Worm (Caenorhabditis elegans) whole organism, L1 larva: Measurements from ENCODE around the gene pap-2.

ENCODE experiments used
- C04F5.9 ChIP-seq: sonication (generic microtip); optimal IDR thresholded peaks from 2 replicates; lab custom pipeline; 2016; ENCODE audit warnings: missing genetic modification characterization, missing compliant biosample characterization
- F16B12.6 ChIP-seq: fragments of 150-350 bp; optimal IDR thresholded peaks from 2 replicates; lab custom pipeline; 2014; ENCODE audit warnings: missing biosample characterization, missing genetic modification characterization
- aly-2 ChIP-seq: fragments of 150-350 bp; optimal IDR thresholded peaks from 2 replicates; lab custom pipeline; 2014; ENCODE audit warnings: missing biosample characterization, missing genetic modification characterization
- blmp-1 ChIP-seq: fragments of 150-350 bp; optimal IDR thresholded peaks from 2 replicates; lab custom pipeline; 2014; ENCODE audit warnings: missing biosample characterization, missing genetic modification characterization
- ceh-8 ChIP-seq: fragments of 200-800 bp; sonication (Bioruptor generic); optimal IDR thresholded peaks from 2 replicates; lab custom pipeline; 2018; ENCODE audit warnings: mild to moderate bottlenecking, missing genetic modification characterization, moderate library complexity, missing compliant biosample characterization
- ceh-82 ChIP-seq, 3 experiments: fragments of 150-350 bp in 1 of 3; sonication (generic microtip) in 2 of 3; optimal IDR thresholded peaks; 2 replicates each; lab custom pipeline; 2014 to 2017; ENCODE audit warnings: missing biosample characterization in 3 of 3, missing genetic modification characterization in 3 of 3
- ceh-88 ChIP-seq: fragments of 200-800 bp; sonication (Bioruptor generic); IDR thresholded peaks from 2 replicates; pipeline ENCODE4 v1.3.6; 2022; ENCODE audit warnings: missing genetic modification characterization, missing compliant biosample characterization
- ceh-90 ChIP-seq: sonication (generic microtip); optimal IDR thresholded peaks from 2 replicates; lab custom pipeline; 2016; ENCODE audit warnings: missing genetic modification characterization, missing compliant biosample characterization
- ces-1 ChIP-seq: fragments of 150-350 bp; optimal IDR thresholded peaks from 2 replicates; lab custom pipeline; 2014; ENCODE audit warnings: missing biosample characterization, missing genetic modification reagents, missing genetic modification characterization
- dpl-1 ChIP-seq, 3 experiments: fragments of 150-350 bp in 2 of 3; sonication (generic microtip) in 1 of 3; optimal IDR thresholded peaks; 2 replicates each; lab custom pipeline; 2014 to 2017; ENCODE audit warnings: missing biosample characterization in 3 of 3, missing genetic modification characterization in 3 of 3, missing genetic modification reagents in 3 of 3
- efl-1 ChIP-seq, 4 experiments: fragments of 150-350 bp; optimal IDR thresholded peaks in 3 of 4; peaks in 1 of 4; 1 replicate in 1 of 4; 2 replicates in 3 of 4; lab custom pipeline; 2014; ENCODE audit warnings: missing biosample characterization in 2 of 4, missing genetic modification characterization in 2 of 4, missing genetic modification reagents in 2 of 4
- efl-3 ChIP-seq: fragments of 200-800 bp; sonication (Bioruptor generic); optimal IDR thresholded peaks from 2 replicates; lab custom pipeline; 2018; ENCODE audit warnings: mild to moderate bottlenecking, missing genetic modification characterization, missing compliant biosample characterization
- egl-13 ChIP-seq: sonication (generic microtip); optimal IDR thresholded peaks from 2 replicates; lab custom pipeline; 2016; ENCODE audit warnings: missing genotype, missing genetic modification reagents, missing genetic modification characterization, missing compliant biosample characterization
- egl-27 ChIP-seq, 2 experiments: fragments of 150-350 bp in 1 of 2; sonication (generic microtip); optimal IDR thresholded peaks; 3 replicates each; lab custom pipeline; 2017 to 2018; ENCODE audit warnings: missing biosample characterization in 2 of 2, missing genetic modification characterization in 2 of 2, missing genetic modification reagents in 2 of 2
- elt-2 ChIP-seq: sonication (generic microtip); optimal IDR thresholded peaks from 2 replicates; lab custom pipeline; 2016; ENCODE audit warnings: missing genetic modification characterization, mild to moderate bottlenecking, inconsistent platforms, missing compliant biosample characterization, missing genetic modification reagents
- elt-3 ChIP-seq, 6 experiments: fragments of 150-350 bp in 1 of 6; sonication (generic microtip); optimal IDR thresholded peaks; 2 replicates each; lab custom pipeline; 2017 to 2018; ENCODE audit warnings: missing biosample characterization in 6 of 6, missing genetic modification characterization in 6 of 6, inconsistent platforms in 1 of 6
- ets-5 ChIP-seq: fragments of 200-800 bp; sonication (Bioruptor generic); IDR thresholded peaks from 2 replicates; pipeline ENCODE4 v1.3.6; 2022; ENCODE audit warnings: missing genetic modification characterization, missing compliant biosample characterization
- fkh-4 ChIP-seq: sonication (generic microtip); optimal IDR thresholded peaks from 2 replicates; lab custom pipeline; 2016; ENCODE audit warnings: missing compliant biosample characterization, missing genetic modification characterization, borderline replicate concordance
- fos-1 ChIP-seq: fragments of 150-350 bp; optimal IDR thresholded peaks from 2 replicates; lab custom pipeline; 2014; ENCODE audit warnings: missing biosample characterization, missing genetic modification characterization
- grh-1 ChIP-seq: fragments of 200-800 bp; sonication (Bioruptor generic); IDR thresholded peaks from 2 replicates; pipeline ENCODE4 v1.3.6; 2022; ENCODE audit warnings: missing genetic modification reagents, missing genetic modification characterization, missing compliant biosample characterization
- hlh-4 ChIP-seq: sonication (generic microtip); optimal IDR thresholded peaks from 2 replicates; lab custom pipeline; 2016; ENCODE audit warnings: mild to moderate bottlenecking, missing genetic modification characterization, missing compliant biosample characterization
- irx-1 ChIP-seq: sonication (generic microtip); optimal IDR thresholded peaks from 2 replicates; lab custom pipeline; 2016; ENCODE audit warnings: missing genetic modification characterization, missing compliant biosample characterization
- isw-1 ChIP-seq: fragments of 200-800 bp; sonication (Bioruptor generic); IDR thresholded peaks from 2 replicates; pipeline ENCODE4 v1.3.6; 2022; ENCODE audit warnings: missing genetic modification characterization, missing compliant biosample characterization
- jun-1 ChIP-seq: fragments of 150-350 bp; optimal IDR thresholded peaks from 2 replicates; lab custom pipeline; 2014; ENCODE audit warnings: missing biosample characterization, missing genetic modification reagents, missing genetic modification characterization
- lin-14 ChIP-seq: fragments of 200-800 bp; sonication (Bioruptor generic); optimal IDR thresholded peaks from 2 replicates; lab custom pipeline; 2018; ENCODE audit warnings: mild to moderate bottlenecking, missing genetic modification characterization, moderate library complexity, missing compliant biosample characterization
- lin-35 ChIP-seq, 2 experiments: fragments of 150-350 bp; optimal IDR thresholded peaks; 2 replicates each; lab custom pipeline; 2014; ENCODE audit warnings: missing biosample characterization in 2 of 2, missing genetic modification characterization in 2 of 2, missing genetic modification reagents in 2 of 2
- lin-39 ChIP-seq: fragments of 150-350 bp; optimal IDR thresholded peaks from 2 replicates; lab custom pipeline; 2014; ENCODE audit warnings: missing biosample characterization, missing genetic modification reagents, missing genetic modification characterization
- lir-3 ChIP-seq: sonication (generic microtip); optimal IDR thresholded peaks from 2 replicates; lab custom pipeline; 2016; ENCODE audit warnings: mild to moderate bottlenecking, missing genetic modification characterization, moderate library complexity, missing compliant biosample characterization; ENCODE audit not compliant: poor library complexity
- lsy-2 ChIP-seq, 2 experiments: fragments of 150-350 bp; optimal IDR thresholded peaks; 2 replicates each; lab custom pipeline; 2014; ENCODE audit warnings: missing biosample characterization in 2 of 2, missing genetic modification characterization in 2 of 2
- mab-9 ChIP-seq: fragments of 200-800 bp; sonication (Bioruptor generic); IDR thresholded peaks from 2 replicates; pipeline ENCODE4 v1.3.6; 2022; ENCODE audit warnings: missing genetic modification reagents, missing genetic modification characterization, missing compliant biosample characterization
- mdl-1 ChIP-seq, 2 experiments: fragments of 150-350 bp; optimal IDR thresholded peaks; 2 replicates each; lab custom pipeline; 2014 to 2017; ENCODE audit warnings: missing biosample characterization in 2 of 2, missing genetic modification characterization in 2 of 2, inconsistent platforms in 1 of 2
- mep-1 ChIP-seq: fragments of 150-350 bp; optimal IDR thresholded peaks from 2 replicates; lab custom pipeline; 2014; ENCODE audit warnings: missing biosample characterization, missing genetic modification characterization
- nhr-11 ChIP-seq: fragments of 150-350 bp; optimal IDR thresholded peaks from 2 replicates; lab custom pipeline; 2014; ENCODE audit warnings: missing biosample characterization, missing genetic modification characterization
- nhr-12 ChIP-seq: sonication (generic microtip); optimal IDR thresholded peaks from 2 replicates; lab custom pipeline; 2017; ENCODE audit warnings: missing biosample characterization, missing genetic modification characterization
- nhr-19 ChIP-seq: fragments of 200-800 bp; sonication (Bioruptor generic); conservative IDR thresholded peaks from 2 replicates; pipeline ENCODE4 v1.3.6; 2022; ENCODE audit warnings: missing genetic modification characterization, missing compliant biosample characterization
- nhr-20 ChIP-seq: sonication (generic microtip); optimal IDR thresholded peaks from 2 replicates; lab custom pipeline; 2016; ENCODE audit warnings: mild to moderate bottlenecking, missing genetic modification characterization, missing compliant biosample characterization
- nhr-237 ChIP-seq: fragments of 150-350 bp; optimal IDR thresholded peaks from 2 replicates; lab custom pipeline; 2014; ENCODE audit warnings: missing biosample characterization, missing genetic modification characterization
- nhr-28 ChIP-seq: fragments of 150-350 bp; optimal IDR thresholded peaks from 2 replicates; lab custom pipeline; 2014; ENCODE audit warnings: missing biosample characterization, missing genetic modification characterization
- nhr-71 ChIP-seq: sonication (generic microtip); optimal IDR thresholded peaks from 2 replicates; lab custom pipeline; 2016; ENCODE audit warnings: mild to moderate bottlenecking, missing genetic modification characterization, moderate library complexity, missing compliant biosample characterization
- nhr-85 ChIP-seq: sonication (generic microtip); peaks from one replicate; lab custom pipeline; 2016; ENCODE audit warnings: missing genetic modification characterization, inconsistent platforms, missing compliant biosample characterization
- nhr-90 ChIP-seq: sonication (generic microtip); optimal IDR thresholded peaks from 2 replicates; lab custom pipeline; 2016; ENCODE audit warnings: mild to moderate bottlenecking, missing genetic modification characterization, missing compliant biosample characterization; ENCODE audit not compliant: poor library complexity
- pqm-1 ChIP-seq: sonication (generic microtip); optimal IDR thresholded peaks from 3 replicates; lab custom pipeline; 2017; ENCODE audit warnings: missing biosample characterization, missing genetic modification characterization
- snpc-4 ChIP-seq: fragments of 150-350 bp; optimal IDR thresholded peaks from 2 replicates; lab custom pipeline; 2014; ENCODE audit warnings: missing biosample characterization, missing genetic modification characterization
- snu-23 ChIP-seq: sonication (generic microtip); optimal IDR thresholded peaks from 2 replicates; lab custom pipeline; 2016; ENCODE audit warnings: missing genetic modification characterization, missing compliant biosample characterization
- sox-4 ChIP-seq: sonication (generic microtip); optimal IDR thresholded peaks from 2 replicates; lab custom pipeline; 2016; ENCODE audit warnings: missing genetic modification characterization, missing compliant biosample characterization
- sup-37 ChIP-seq: fragments of 200-800 bp; sonication (Bioruptor generic); optimal IDR thresholded peaks from 2 replicates; lab custom pipeline; 2018; ENCODE audit warnings: mild to moderate bottlenecking, missing genetic modification characterization, missing compliant biosample characterization
- swsn-7 ChIP-seq: sonication (generic microtip); optimal IDR thresholded peaks from 2 replicates; lab custom pipeline; 2016; ENCODE audit warnings: missing genetic modification characterization, missing compliant biosample characterization
- unc-86 ChIP-seq: sonication (generic microtip); optimal IDR thresholded peaks from 2 replicates; lab custom pipeline; 2016; ENCODE audit warnings: missing genetic modification characterization, missing compliant biosample characterization
- unc-98 ChIP-seq: fragments of 200-800 bp; sonication (Bioruptor generic); IDR thresholded peaks from 2 replicates; pipeline ENCODE4 v1.3.6; 2022; ENCODE audit warnings: missing genetic modification characterization, missing compliant biosample characterization
- vab-15 ChIP-seq: sonication (generic microtip); optimal IDR thresholded peaks from 2 replicates; lab custom pipeline; 2017; ENCODE audit warnings: missing genotype, mild to moderate bottlenecking, missing genetic modification characterization, missing compliant biosample characterization

Gene pap-2

DNA sequence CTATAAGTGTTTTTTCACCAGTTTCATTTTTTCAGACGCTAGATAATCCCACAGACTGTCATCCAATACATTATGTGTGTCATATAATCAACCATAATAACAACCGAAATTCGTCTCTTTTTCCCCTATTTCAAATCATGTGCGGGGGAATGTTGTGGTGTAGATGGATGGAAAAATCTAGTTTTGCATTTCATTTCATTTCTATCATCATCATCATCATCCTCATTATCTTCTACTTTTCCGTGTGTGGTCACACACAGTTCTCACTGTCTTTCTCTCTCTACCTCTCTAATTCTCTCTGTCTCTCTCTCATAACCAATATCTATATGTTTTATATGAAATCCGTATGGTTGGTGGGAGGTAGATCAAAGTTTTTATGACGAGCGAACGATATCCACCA is 35.8 kb downstream of the pap-2 start:
- peak; percentile 6 for TF ChIP-seq swsn-7 (tag; lab: Kevin White, UChicago)
- no peak for TF ChIP-seq sup-37 (GFP tag; lab: Kevin White, UChicago)
- TF ChIP-seq grh-1: peak; percentile 47; the same call in 1 of the 2 replicates
- TF ChIP-seq efl-1 (optimal IDR thresholded peaks at IDR 0.05; lab: Kevin White, UChicago): no peak
- peak in 1 of 2 experiments; percentile 59 for TF ChIP-seq efl-1 (GFP tag; optimal IDR thresholded peaks at IDR 0.05 in 1 of 2; lab: Kevin White, UChicago)
- TF ChIP-seq jun-1 (tag; lab: Kevin White, UChicago): no peak
- TF ChIP-seq lin-39: no peak
- peak; percentile 54 for TF ChIP-seq blmp-1 (tag; lab: Kevin White, UChicago)
- no peak for TF ChIP-seq fkh-4 (tag; lab: Kevin White, UChicago)
- peak; percentile 71 for TF ChIP-seq snu-23 (GFP tag; lab: Kevin White, UChicago)
- peak in 1 of 6 experiments; percentile 52 for TF ChIP-seq elt-3 (tag; optimal IDR thresholded peaks at IDR 0.05; lab: Kevin White, UChicago)
- no peak for TF ChIP-seq ces-1
- TF ChIP-seq nhr-90: peak; percentile 51
- no peak for TF ChIP-seq mdl-1 (tag; optimal IDR thresholded peaks at IDR 0.05; lab: Kevin White, UChicago)
- no peak for TF ChIP-seq egl-27 (tag; optimal IDR thresholded peaks at IDR 0.05; lab: Kevin White, UChicago)
- TF ChIP-seq ets-5 (GFP tag; lab: Robert Waterston, UW): no peak
- no peak for TF ChIP-seq nhr-237
- peak in 1 of 2 experiments; percentile 32 for TF ChIP-seq lsy-2 (tag; optimal IDR thresholded peaks at IDR 0.05; lab: Kevin White, UChicago)
- no peak for TF ChIP-seq nhr-11 (tag; lab: Kevin White, UChicago)
- TF ChIP-seq vab-15 (tag; lab: Kevin White, UChicago): no peak
- TF ChIP-seq nhr-19: 0 out of 2 replicates have a peak, but pooled peaks have one; percentile 12
- TF ChIP-seq dpl-1 (GFP tag; optimal IDR thresholded peaks at IDR 0.05; lab: Kevin White, UChicago): no peak
- peak; percentile 72 for TF ChIP-seq nhr-20 (tag; lab: Kevin White, UChicago)
- no peak for TF ChIP-seq ceh-8 (GFP tag; lab: Kevin White, UChicago)
- TF ChIP-seq aly-2 (tag; lab: Kevin White, UChicago): no peak
- TF ChIP-seq sox-4 (tag; lab: Kevin White, UChicago): no peak
- no peak for TF ChIP-seq nhr-28 (tag; lab: Kevin White, UChicago)
- no peak for TF ChIP-seq F16B12.6
- peak; percentile 2 for TF ChIP-seq mep-1 (tag; lab: Kevin White, UChicago)
- TF ChIP-seq nhr-85: peak; percentile 80
- TF ChIP-seq nhr-71 (tag; lab: Kevin White, UChicago): peak; percentile 25
- TF ChIP-seq lir-3 (tag; lab: Kevin White, UChicago): no peak
- TF ChIP-seq C04F5.9 (tag; lab: Kevin White, UChicago): no peak
- TF ChIP-seq lin-35 (GFP tag; optimal IDR thresholded peaks at IDR 0.05; lab: Kevin White, UChicago): peak in 1 of 2 experiments; percentile 24
- TF ChIP-seq lin-14 (GFP tag; lab: Kevin White, UChicago): peak; percentile 67
- TF ChIP-seq mab-9: no peak
- no peak for TF ChIP-seq unc-86 (tag; lab: Kevin White, UChicago)

- TF ChIP-seq nhr-85: peak; percentile 86
- TF ChIP-seq isw-1 (GFP tag; lab: Robert Waterston, UW): no peak
- TF ChIP-seq mdl-1 (tag; optimal IDR thresholded peaks at IDR 0.05; lab: Kevin White, UChicago): peak in 1 of 2 experiments; percentile 13
- TF ChIP-seq nhr-20 (tag; lab: Kevin White, UChicago): peak; percentile 46
- TF ChIP-seq snpc-4: no peak
- TF ChIP-seq irx-1: no peak
- TF ChIP-seq aly-2 (tag; lab: Kevin White, UChicago): no peak
- peak; percentile 36 for TF ChIP-seq mep-1 (tag; lab: Kevin White, UChicago)
- no peak for TF ChIP-seq efl-3 (GFP tag; lab: Kevin White, UChicago)
- TF ChIP-seq efl-1 (optimal IDR thresholded peaks at IDR 0.05; lab: Kevin White, UChicago): peak; percentile 21 to 28
- peak; percentile 4 to 95 for TF ChIP-seq efl-1 (GFP tag; optimal IDR thresholded peaks at IDR 0.05 in 1 of 2; lab: Kevin White, UChicago)
- no peak for TF ChIP-seq hlh-4 (tag; lab: Kevin White, UChicago)
- TF ChIP-seq egl-13 (tag; lab: Kevin White, UChicago): no peak
- no peak for TF ChIP-seq elt-2 (tag; lab: Kevin White, UChicago)
- no peak for TF ChIP-seq unc-98 (GFP tag; lab: Robert Waterston, UW)
- TF ChIP-seq lin-35 (GFP tag; optimal IDR thresholded peaks at IDR 0.05; lab: Kevin White, UChicago): peak; percentile 11 to 54
- TF ChIP-seq nhr-12 (tag; lab: Kevin White, UChicago): no peak
- no peak for TF ChIP-seq nhr-11 (tag; lab: Kevin White, UChicago)
- no peak for TF ChIP-seq ceh-90
- TF ChIP-seq ceh-88 (GFP tag; lab: Robert Waterston, UW): no peak
- peak; percentile 26 for TF ChIP-seq swsn-7 (tag; lab: Kevin White, UChicago)
- peak in 1 of 3 experiments; percentile 12 for TF ChIP-seq ceh-82 (tag; optimal IDR thresholded peaks at IDR 0.05; lab: Kevin White, UChicago)
- TF ChIP-seq snu-23 (GFP tag; lab: Kevin White, UChicago): peak; percentile 53
- TF ChIP-seq pqm-1 (tag; lab: Kevin White, UChicago): no peak
- TF ChIP-seq fos-1 (tag; lab: Kevin White, UChicago): no peak
- TF ChIP-seq elt-3 (tag; optimal IDR thresholded peaks at IDR 0.05; lab: Kevin White, UChicago): peak in 1 of 6 experiments; percentile 17
Measured at ce11 chrII:9566045-9566444, 43.2 kb downstream of the pap-2 start.
